Fruit fly (Drosophila melanogaster) whole organism, wandering third instar larva: ENCODE results near the gene RanBP3.

Experiments used
- Abd-B ChIP-seq: fragments of >200 bp; optimal IDR thresholded peaks from 2 replicates; lab custom pipeline; 2017; ENCODE audit warnings: missing biosample characterization, missing genetic modification characterization
- CG32264 ChIP-seq: fragments of 200-800 bp; sonication (Bioruptor generic); optimal IDR thresholded peaks from 2 replicates; lab custom pipeline; 2016; ENCODE audit warnings: missing biosample characterization, missing genetic modification characterization
- CG9705 ChIP-seq: fragments of 200-800 bp; sonication (Bioruptor generic); optimal IDR thresholded peaks from 2 replicates; lab custom pipeline; 2018; ENCODE audit warnings: missing biosample characterization, mild to moderate bottlenecking, missing genetic modification characterization
- CrebA ChIP-seq: fragments of 200-800 bp; sonication (Bioruptor generic); optimal IDR thresholded peaks from 2 replicates; lab custom pipeline; 2016; ENCODE audit warnings: missing biosample characterization, mild to moderate bottlenecking, missing genetic modification characterization, borderline replicate concordance
- Dfd ChIP-seq: fragments of >200 bp; optimal IDR thresholded peaks from 2 replicates; lab custom pipeline; 2017; ENCODE audit warnings: missing biosample characterization, missing genetic modification characterization
- Dif ChIP-seq: fragments of 200-275, 200-300 bp; sonication (Bioruptor generic); optimal IDR thresholded peaks from 2 replicates; lab custom pipeline; 2018; ENCODE audit warnings: missing biosample characterization, missing genetic modification characterization; ENCODE audit not compliant: partially characterized antibody
- GATAd ChIP-seq: sonication (Bioruptor generic); optimal IDR thresholded peaks from 2 replicates; lab custom pipeline; 2016; ENCODE audit warnings: missing biosample characterization, missing genetic modification characterization
- HLH106 ChIP-seq: fragments of 200-800 bp; optimal IDR thresholded peaks from 3 replicates; lab custom pipeline; 2019; ENCODE audit warnings: missing biosample characterization, mild to moderate bottlenecking, missing genetic modification characterization, moderate library complexity
- Hnf4 ChIP-seq: fragments of 200-800 bp; sonication (Bioruptor generic); optimal IDR thresholded peaks from 2 replicates; lab custom pipeline; 2016; ENCODE audit warnings: missing biosample characterization, mild to moderate bottlenecking, missing genetic modification characterization
- Hr78 ChIP-seq: fragments of >200 bp; optimal IDR thresholded peaks from 2 replicates; lab custom pipeline; 2017; ENCODE audit warnings: missing biosample characterization, missing genetic modification characterization
- Hr83 ChIP-seq: fragments of 200-300 bp; sonication (Bioruptor generic); optimal IDR thresholded peaks from 2 replicates; lab custom pipeline; 2016; ENCODE audit warnings: missing biosample characterization, mild to moderate bottlenecking, missing genetic modification characterization, moderate library complexity; ENCODE audit not compliant: poor library complexity, severe bottlenecking
- Jra ChIP-seq: sonication (Bioruptor generic); optimal IDR thresholded peaks from 2 replicates; lab custom pipeline; 2016; ENCODE audit warnings: missing biosample characterization, missing genetic modification characterization
- Mio ChIP-seq: sonication (Bioruptor generic); optimal IDR thresholded peaks from 2 replicates; lab custom pipeline; 2016; ENCODE audit warnings: missing biosample characterization, missing genetic modification characterization
- Myc ChIP-seq: fragments of >200 bp; optimal IDR thresholded peaks from 2 replicates; lab custom pipeline; 2017
- N ChIP-seq: fragments of >200 bp; optimal IDR thresholded peaks from 2 replicates; lab custom pipeline; 2018; ENCODE audit warnings: missing biosample characterization, missing external identifiers, missing genetic modification characterization
- OdsH ChIP-seq: fragments of 200-800 bp; sonication (Bioruptor generic); optimal IDR thresholded peaks from 2 replicates; lab custom pipeline; 2016; ENCODE audit warnings: missing biosample characterization, mild to moderate bottlenecking, missing genetic modification characterization
- Rel ChIP-seq, 2 experiments: fragments of 200-800 bp; sonication (Bioruptor generic) in 1 of 2; optimal IDR thresholded peaks; 2 replicates in 1 of 2; 3 replicates in 1 of 2; lab custom pipeline; 2016 to 2019; ENCODE audit warnings: mild to moderate bottlenecking in 2 of 2, missing biosample characterization in 2 of 2, missing genetic modification characterization in 2 of 2, moderate library complexity in 1 of 2
- Sp1 ChIP-seq: fragments of 200-800 bp; sonication (Bioruptor generic); optimal IDR thresholded peaks from 3 replicates; lab custom pipeline; 2019; ENCODE audit warnings: missing biosample characterization, mild to moderate bottlenecking, missing genetic modification characterization, moderate library complexity
- Vsx2 ChIP-seq: fragments of 200-300, 225-300 bp; sonication (Bioruptor generic); optimal IDR thresholded peaks from 2 replicates; lab custom pipeline; 2018; ENCODE audit warnings: missing biosample characterization, missing genetic modification characterization; ENCODE audit not compliant: partially characterized antibody
- br ChIP-seq: fragments of 200-800 bp; sonication (Bioruptor generic); optimal IDR thresholded peaks from 2 replicates; lab custom pipeline; 2016; ENCODE audit warnings: missing biosample characterization, missing genetic modification characterization
- brk ChIP-seq: fragments of 200-800 bp; sonication (Bioruptor generic); optimal IDR thresholded peaks from 2 replicates; lab custom pipeline; 2016; ENCODE audit warnings: missing biosample characterization, mild to moderate bottlenecking, missing genetic modification characterization
- dl ChIP-seq, 2 experiments: fragments of 175-275, 200-275 bp in 1 of 2; fragments of 200-275 bp in 1 of 2; sonication (Bioruptor generic); optimal IDR thresholded peaks; lab custom pipeline; 2018; ENCODE audit warnings: mild to moderate bottlenecking in 2 of 2, missing biosample characterization in 2 of 2, missing genetic modification characterization in 2 of 2, moderate library complexity in 2 of 2; ENCODE audit not compliant: partially characterized antibody in 2 of 2, insufficient read depth in 1 of 2
- dmrt93B ChIP-seq: fragments of 200-800 bp; sonication (Bioruptor generic); optimal IDR thresholded peaks from 2 replicates; lab custom pipeline; 2018; ENCODE audit warnings: missing biosample characterization, mild to moderate bottlenecking, missing genetic modification characterization
- dsf ChIP-seq: sonication (Bioruptor generic); optimal IDR thresholded peaks from 2 replicates; lab custom pipeline; 2016; ENCODE audit warnings: missing biosample characterization, missing genetic modification characterization, borderline replicate concordance
- ey ChIP-seq: fragments of 200-800 bp; sonication (Bioruptor generic); optimal IDR thresholded peaks from 2 replicates; lab custom pipeline; 2016; ENCODE audit warnings: missing biosample characterization, missing genetic modification characterization
- foxo ChIP-seq, 2 experiments: fragments of 200-800 bp; sonication (Bioruptor generic); optimal IDR thresholded peaks; 2 replicates in 1 of 2; 3 replicates in 1 of 2; lab custom pipeline; 2016 to 2017; ENCODE audit warnings: missing biosample characterization in 2 of 2, missing genetic modification characterization in 2 of 2
- fru ChIP-seq: fragments of 200-800 bp; sonication (Bioruptor generic); optimal IDR thresholded peaks from 3 replicates; lab custom pipeline; 2016; ENCODE audit warnings: missing biosample characterization, mild to moderate bottlenecking, missing genetic modification characterization
- h ChIP-seq: fragments of 200-800 bp; sonication (Bioruptor generic); optimal IDR thresholded peaks from 3 replicates; lab custom pipeline; 2016; ENCODE audit warnings: missing biosample characterization, mild to moderate bottlenecking, missing genetic modification characterization
- jim ChIP-seq: fragments of 175-275, 200-325 bp; sonication (Bioruptor generic); optimal IDR thresholded peaks from 2 replicates; lab custom pipeline; 2016; ENCODE audit warnings: missing biosample characterization, mild to moderate bottlenecking, missing genetic modification characterization
- lola ChIP-seq: fragments of >200 bp; optimal IDR thresholded peaks from 2 replicates; lab custom pipeline; 2017; ENCODE audit warnings: missing biosample characterization, missing genetic modification characterization
- pan ChIP-seq: fragments of >200 bp; optimal IDR thresholded peaks from 2 replicates; lab custom pipeline; 2017
- psq ChIP-seq: fragments of 200-800 bp; sonication (Bioruptor generic); optimal IDR thresholded peaks from 3 replicates; lab custom pipeline; 2017; ENCODE audit warnings: missing biosample characterization, mild to moderate bottlenecking, missing genetic modification characterization, moderate library complexity
- rgr ChIP-seq: fragments of 200-800 bp; sonication (Bioruptor generic); optimal IDR thresholded peaks from 3 replicates; lab custom pipeline; 2016; ENCODE audit warnings: missing biosample characterization, mild to moderate bottlenecking, missing genetic modification characterization
- sage ChIP-seq: fragments of 200-800 bp; sonication (Bioruptor generic); optimal IDR thresholded peaks from 2 replicates; lab custom pipeline; 2016; ENCODE audit warnings: missing biosample characterization, mild to moderate bottlenecking, missing genetic modification characterization
- sv ChIP-seq: fragments of 200-800 bp; sonication (Bioruptor generic); optimal IDR thresholded peaks from 3 replicates; lab custom pipeline; 2016; ENCODE audit warnings: missing biosample characterization, missing genetic modification characterization
- tai ChIP-seq: sonication (Bioruptor generic); optimal IDR thresholded peaks from 2 replicates; lab custom pipeline; 2016; ENCODE audit warnings: missing biosample characterization, missing genetic modification characterization
- usp ChIP-seq: fragments of >200 bp; optimal IDR thresholded peaks from 2 replicates; lab custom pipeline; 2017; ENCODE audit warnings: missing biosample characterization, missing genetic modification characterization
- woc ChIP-seq: sonication (Bioruptor generic); optimal IDR thresholded peaks from 2 replicates; lab custom pipeline; 2016; ENCODE audit warnings: missing biosample characterization, mild to moderate bottlenecking, missing genetic modification characterization

Gene RanBP3

dm6 chr3R:23725711-23726349 is 26.8 kb downstream of the RanBP3 start:
- TF ChIP-seq pan (lab: Kevin White, UChicago) (no peak), dsf (no peak), ey (GFP tag; lab: Kevin White, UChicago) (no peak), sv (GFP tag; lab: Kevin White, UChicago) (no peak), Myc (lab: Kevin White, UChicago) (no peak), foxo (GFP tag; optimal IDR thresholded peaks at IDR 0.05; lab: Kevin White, UChicago) (no peak), Jra (GFP tag; lab: Kevin White, UChicago) (no peak), brk (GFP tag; lab: Kevin White, UChicago) (no peak), fru (GFP tag; lab: Kevin White, UChicago) (no peak), br (GFP tag; lab: Kevin White, UChicago) (peak; percentile 42), CG9705 (GFP tag; lab: Kevin White, UChicago) (no peak), Dfd (GFP tag; lab: Kevin White, UChicago) (no peak), Dif (no peak), Hr78 (GFP tag; lab: Kevin White, UChicago) (no peak), psq (GFP tag; lab: Kevin White, UChicago) (no peak), h (GFP tag; lab: Kevin White, UChicago) (peak; percentile 62), rgr (GFP tag; lab: Kevin White, UChicago) (no peak), CG32264 (no peak), GATAd (GFP tag; lab: Kevin White, UChicago) (no peak), Mio (GFP tag; lab: Kevin White, UChicago) (no peak), Hnf4 (GFP tag; lab: Kevin White, UChicago) (peak; percentile 0), Hr83 (peak; percentile 21), sage (no peak), OdsH (peak; percentile 43), HLH106 (tag; lab: Kevin White, UChicago) (no peak), Abd-B (GFP tag; lab: Kevin White, UChicago) (no peak), CrebA (GFP tag; lab: Kevin White, UChicago) (peak; percentile 44), usp (GFP tag; lab: Kevin White, UChicago) (no peak), jim (GFP tag; lab: Kevin White, UChicago) (no peak), tai (GFP tag; lab: Kevin White, UChicago) (no peak), Sp1 (GFP tag; lab: Kevin White, UChicago) (peak; percentile 8), dl (GFP tag; optimal IDR thresholded peaks at IDR 0.05; lab: Kevin White, UChicago; ENCODE audit: insufficient read depth in 1 of 2, partially characterized antibody in 2 of 2) (no peak), lola (GFP tag; lab: Kevin White, UChicago) (no peak), N (GFP tag; lab: Kevin White, UChicago) (no peak), woc (GFP tag; lab: Kevin White, UChicago) (no peak), Vsx2 (GFP tag; lab: Kevin White, UChicago) (no peak), dmrt93B (no peak), Rel (GFP tag; optimal IDR thresholded peaks at IDR 0.05; lab: Kevin White, UChicago) (no peak), Rel (tag; optimal IDR thresholded peaks at IDR 0.05; lab: Kevin White, UChicago) (peak; percentile 85)

DNA sequence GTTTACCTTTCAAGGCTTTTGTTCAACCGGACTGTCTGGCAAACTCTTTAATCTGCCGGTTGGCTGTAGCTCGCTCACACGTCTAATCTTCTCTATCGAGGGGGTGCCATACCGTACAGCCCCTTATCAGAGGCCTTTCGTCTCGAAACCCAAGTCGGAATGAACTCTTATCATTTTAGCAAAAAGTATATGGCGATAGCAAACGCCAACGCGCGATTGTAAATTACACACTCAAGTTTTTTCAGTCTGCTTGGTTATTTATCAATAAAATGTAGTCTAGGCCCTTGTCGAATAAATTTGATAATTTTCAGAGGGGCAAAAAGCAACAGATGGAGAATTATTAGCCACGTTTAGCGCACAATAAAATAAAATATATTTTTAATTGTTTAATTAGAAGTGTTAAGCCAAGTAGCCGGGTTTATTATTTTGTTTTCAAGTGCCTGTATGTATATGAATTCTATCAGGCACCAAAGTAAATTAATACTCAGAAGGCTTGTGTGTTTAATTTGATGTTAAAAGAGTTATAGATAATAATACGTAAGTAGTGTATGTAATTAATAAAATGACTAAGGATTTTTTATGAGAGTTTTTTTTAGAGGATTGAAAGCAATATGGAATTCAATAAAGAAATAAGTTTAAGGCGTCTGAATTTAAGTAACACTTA is 27.7 kb downstream of the RanBP3 start:
- no peak for TF ChIP-seq Rel (GFP tag; optimal IDR thresholded peaks at IDR 0.05; lab: Kevin White, UChicago)
- TF ChIP-seq Rel (tag; optimal IDR thresholded peaks at IDR 0.05; lab: Kevin White, UChicago) = peak; percentile 42
- TF ChIP-seq pan (lab: Kevin White, UChicago) = no peak
- TF ChIP-seq Hnf4 (GFP tag; lab: Kevin White, UChicago) = no peak
- TF ChIP-seq GATAd (GFP tag; lab: Kevin White, UChicago) = no peak
- peak; percentile 80 for TF ChIP-seq CrebA (GFP tag; lab: Kevin White, UChicago)
- TF ChIP-seq h (GFP tag; lab: Kevin White, UChicago) = peak; percentile 12
- no peak for TF ChIP-seq OdsH
- no peak for TF ChIP-seq Jra (GFP tag; lab: Kevin White, UChicago)
- TF ChIP-seq Vsx2 (GFP tag; lab: Kevin White, UChicago) = peak; percentile 31
- TF ChIP-seq brk (GFP tag; lab: Kevin White, UChicago) = peak; percentile 42
- TF ChIP-seq lola (GFP tag; lab: Kevin White, UChicago) = no peak
- no peak for TF ChIP-seq fru (GFP tag; lab: Kevin White, UChicago)
- no peak for TF ChIP-seq Sp1 (GFP tag; lab: Kevin White, UChicago)
- no peak for TF ChIP-seq dsf
- no peak for TF ChIP-seq Myc (lab: Kevin White, UChicago)
- TF ChIP-seq sage = peak; percentile 7
- TF ChIP-seq Hr83 = no peak
- no peak for TF ChIP-seq rgr (GFP tag; lab: Kevin White, UChicago)
- no peak for TF ChIP-seq CG9705 (GFP tag; lab: Kevin White, UChicago)
- no peak for TF ChIP-seq N (GFP tag; lab: Kevin White, UChicago)
- no peak for TF ChIP-seq Hr78 (GFP tag; lab: Kevin White, UChicago)
- no peak for TF ChIP-seq ey (GFP tag; lab: Kevin White, UChicago)
- no peak for TF ChIP-seq woc (GFP tag; lab: Kevin White, UChicago)
- no peak for TF ChIP-seq dl (GFP tag; optimal IDR thresholded peaks at IDR 0.05; lab: Kevin White, UChicago; ENCODE audit: insufficient read depth in 1 of 2, partially characterized antibody in 2 of 2)
- TF ChIP-seq Abd-B (GFP tag; lab: Kevin White, UChicago) = no peak
- no peak for TF ChIP-seq foxo (GFP tag; optimal IDR thresholded peaks at IDR 0.05; lab: Kevin White, UChicago)
- no peak for TF ChIP-seq HLH106 (tag; lab: Kevin White, UChicago)
- TF ChIP-seq dmrt93B = no peak
- no peak for TF ChIP-seq Mio (GFP tag; lab: Kevin White, UChicago)
- no peak for TF ChIP-seq usp (GFP tag; lab: Kevin White, UChicago)
- TF ChIP-seq tai (GFP tag; lab: Kevin White, UChicago) = no peak
- no peak for TF ChIP-seq Dfd (GFP tag; lab: Kevin White, UChicago)
- TF ChIP-seq psq (GFP tag; lab: Kevin White, UChicago) = no peak
- no peak for TF ChIP-seq Dif
- TF ChIP-seq br (GFP tag; lab: Kevin White, UChicago) = peak; percentile 55
- TF ChIP-seq CG32264 = no peak
- TF ChIP-seq jim (GFP tag; lab: Kevin White, UChicago) = no peak
- no peak for TF ChIP-seq sv (GFP tag; lab: Kevin White, UChicago)
- TF ChIP-seq, all 38 proteins: peak for 7
